Worm (Caenorhabditis elegans): ENCODE data around the gene C28A5.6.

The C28A5.6 gene

DNA sequence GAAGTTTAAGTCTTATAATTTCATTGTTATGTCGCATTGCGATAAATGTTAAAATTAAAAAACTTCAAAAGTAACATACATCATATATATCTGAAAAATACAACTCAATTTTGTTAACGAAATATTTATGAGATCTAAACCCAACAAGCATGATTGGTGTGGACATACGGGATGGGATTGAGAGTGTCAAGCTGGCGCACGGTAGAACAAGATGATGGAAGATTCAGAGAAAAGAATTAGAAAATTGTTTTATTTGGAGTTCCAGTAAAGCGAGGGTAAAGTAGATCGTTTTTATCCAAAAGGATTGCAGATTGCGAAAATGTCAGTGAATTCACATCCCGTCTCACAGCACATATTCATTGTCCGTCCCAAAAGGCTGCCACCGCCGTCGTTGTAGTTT, 47.5 kb upstream of the C28A5.6 start (continued):
- TF ChIP-seq ceh-40 (GFP tag; IDR thresholded peaks at IDR 0.05), result no peak
- TF ChIP-seq madf-3 (GFP tag; IDR thresholded peaks at IDR 0.05), result no peak; the same call in 1 of the 2 replicates
- TF ChIP-seq B0336.3 (GFP tag; IDR thresholded peaks at IDR 0.05), result peak; percentile 92; the same call in 1 of the 2 replicates
- TF ChIP-seq attf-6 (GFP tag; IDR thresholded peaks at IDR 0.05), result peak; percentile 77
- TF ChIP-seq nhr-80 (tag; optimal IDR thresholded peaks at IDR 0.05), result no peak
- TF ChIP-seq repo-1 (tag; optimal IDR thresholded peaks at IDR 0.05), result no peak
- no peak for TF ChIP-seq sea-2 (GFP tag; IDR thresholded peaks at IDR 0.05)
- TF ChIP-seq bed-1 (GFP tag; IDR thresholded peaks at IDR 0.05), result 0 out of 2 replicates have a peak, but pooled peaks have one; percentile 35
- TF ChIP-seq athp-1 (tag; optimal IDR thresholded peaks at IDR 0.05), result no peak
- TF ChIP-seq lir-1 (GFP tag; conservative IDR thresholded peaks at IDR 0.05), result no peak
- TF ChIP-seq bed-2 (GFP tag; IDR thresholded peaks at IDR 0.05), result no peak
- TF ChIP-seq nhr-179 (tag; optimal IDR thresholded peaks at IDR 0.05), result no peak
- TF ChIP-seq madf-6 (GFP tag; IDR thresholded peaks at IDR 0.05), result peak; percentile 82
- no peak for TF ChIP-seq let-526 (GFP tag; IDR thresholded peaks at IDR 0.05)
- TF ChIP-seq K11D2.4 (GFP tag; IDR thresholded peaks at IDR 0.05), result no peak
- TF ChIP-seq dpff-1 (tag; optimal IDR thresholded peaks at IDR 0.05), result no peak
- no peak for TF ChIP-seq unc-62 (GFP tag; optimal IDR thresholded peaks at IDR 0.05)
- TF ChIP-seq lin-35 (GFP tag; optimal IDR thresholded peaks at IDR 0.05), result no peak
- peak; percentile 78 for TF ChIP-seq hrde-1 (tag; optimal IDR thresholded peaks at IDR 0.05; ENCODE audit: borderline replicate concordance)
- no peak for TF ChIP-seq xnd-1 (tag; optimal IDR thresholded peaks at IDR 0.05)
- TF ChIP-seq attf-3 (GFP tag; conservative IDR thresholded peaks at IDR 0.05), result no peak
- TF ChIP-seq snpc-1.1 (tag; optimal IDR thresholded peaks at IDR 0.05; ENCODE audit: insufficient read depth), result no peak
- no peak for TF ChIP-seq egl-18 (GFP tag; IDR thresholded peaks at IDR 0.05)
- no peak for TF ChIP-seq T07F8.4 (tag; optimal IDR thresholded peaks at IDR 0.05)
- TF ChIP-seq atf-7 (tag; optimal IDR thresholded peaks at IDR 0.05), result peak; percentile 17
- TF ChIP-seq rcor-1 (GFP tag; IDR thresholded peaks at IDR 0.05), result peak; percentile 57
- no peak for TF ChIP-seq cebp-2 (GFP tag; IDR thresholded peaks at IDR 0.05)
- peak; percentile 52 for TF ChIP-seq tbp1 (GFP tag; optimal IDR thresholded peaks at IDR 0.05)
- no peak for TF ChIP-seq F55B11.4 (tag; optimal IDR thresholded peaks at IDR 0.05; ENCODE audit: borderline replicate concordance, insufficient read depth)
- no peak for TF ChIP-seq F57A8.1 (GFP tag; optimal IDR thresholded peaks at IDR 0.05)
- no peak for TF ChIP-seq ceh-91 (GFP tag; IDR thresholded peaks at IDR 0.05)
- TF ChIP-seq somi-1 (GFP tag; optimal IDR thresholded peaks at IDR 0.05), result no peak
- no peak for TF ChIP-seq hlh-26 (GFP tag; conservative IDR thresholded peaks at IDR 0.05)
- TF ChIP-seq lin-54 (GFP tag; optimal IDR thresholded peaks at IDR 0.05), result peak; percentile 77
- TF ChIP-seq aptf-2 (GFP tag; conservative IDR thresholded peaks at IDR 0.05), result no peak
- TF ChIP-seq ztf-3 (GFP tag; optimal IDR thresholded peaks at IDR 0.05), result no peak
- no peak for TF ChIP-seq sdz-38 (tag; optimal IDR thresholded peaks at IDR 0.05)
- TF ChIP-seq nhr-120 (GFP tag; IDR thresholded peaks at IDR 0.05), result no peak
- no peak for TF ChIP-seq K12H6.12 (tag; optimal IDR thresholded peaks at IDR 0.05)
- TF ChIP-seq F52B5.7 (tag; optimal IDR thresholded peaks at IDR 0.05), result peak; percentile 36
- TF ChIP-seq zfh-2 (GFP tag; conservative IDR thresholded peaks at IDR 0.05), result no peak
- TF ChIP-seq tlf-1 (GFP tag; optimal IDR thresholded peaks at IDR 0.05), result peak; percentile 35
- TF ChIP-seq Y53F4B.3 (GFP tag; IDR thresholded peaks at IDR 0.05), result no peak
- no peak for TF ChIP-seq fkh-3 (tag; optimal IDR thresholded peaks at IDR 0.05)
- no peak for TF ChIP-seq ceh-58 (GFP tag; IDR thresholded peaks at IDR 0.05)
- TF ChIP-seq tbx-9 (tag; optimal IDR thresholded peaks at IDR 0.05; ENCODE audit: borderline replicate concordance), result no peak
- no peak for TF ChIP-seq B0019.2 (GFP tag; conservative IDR thresholded peaks at IDR 0.05)
- no peak for TF ChIP-seq nfya-1 (tag; optimal IDR thresholded peaks at IDR 0.05; ENCODE audit: borderline replicate concordance, insufficient read depth)
- TF ChIP-seq ZK185.1 (tag; optimal IDR thresholded peaks at IDR 0.05; ENCODE audit: poor library complexity, severe bottlenecking), result no peak
